Fruit fly (Drosophila melanogaster): ENCODE results near the gene EloA.

Gene EloA

dm6 chr3R:23295360-23295772, 44.0 kb downstream of the EloA start (continued):
- TF ChIP-seq cad (GFP tag; optimal IDR thresholded peaks at IDR 0.05) (no peak), CG6854 (GFP tag; optimal IDR thresholded peaks at IDR 0.05) (peak; percentile 39), Eip74EF (GFP tag; optimal IDR thresholded peaks at IDR 0.05) (no peak), Kr (GFP tag; optimal IDR thresholded peaks at IDR 0.05) (no peak), H15 (GFP tag; IDR thresholded peaks at IDR 0.05) (0 out of 3 replicates have a peak, but pooled peaks have one; percentile 22), exex (tag; optimal IDR thresholded peaks at IDR 0.05) (peak; percentile 22), eyg (GFP tag; optimal IDR thresholded peaks at IDR 0.05) (no peak), her (GFP tag; optimal IDR thresholded peaks at IDR 0.05) (peak; percentile 39), CG10654 (GFP tag; optimal IDR thresholded peaks at IDR 0.05) (no peak), CG13624 (GFP tag; optimal IDR thresholded peaks at IDR 0.05) (no peak), CG12659 (GFP tag; optimal IDR thresholded peaks at IDR 0.05) (peak; percentile 30), br (optimal IDR thresholded peaks at IDR 0.05) (no peak), MBD-R2 (GFP tag; IDR thresholded peaks at IDR 0.05) (no peak), crol (GFP tag; IDR thresholded peaks at IDR 0.05) (no peak), kay (GFP tag; optimal IDR thresholded peaks at IDR 0.05) (no peak), ranshi (GFP tag; IDR thresholded peaks at IDR 0.05) (0 out of 2 replicates have a peak, but pooled peaks have one; percentile 18), CG12942 (GFP tag; optimal IDR thresholded peaks at IDR 0.05) (no peak), CG11085 (GFP tag; IDR thresholded peaks at IDR 0.05) (no peak), vnd (GFP tag; IDR thresholded peaks at IDR 0.05; ENCODE audit: partially characterized antibody) (no peak), CG1024 (GFP tag; IDR thresholded peaks at IDR 0.05) (no peak), rib (GFP tag; IDR thresholded peaks at IDR 0.05) (peak; percentile 76; the same call in 1 of the 2 replicates), CG31365 (tag; optimal IDR thresholded peaks at IDR 0.05) (no peak), CG15479 (GFP tag; optimal IDR thresholded peaks at IDR 0.05) (peak; percentile 63), Taf1 (GFP tag; IDR thresholded peaks at IDR 0.05) (no peak), CG5245 (GFP tag; optimal IDR thresholded peaks at IDR 0.05) (no peak), ATbp (GFP tag; optimal IDR thresholded peaks at IDR 0.05) (no peak), CG5953 (GFP tag; IDR thresholded peaks at IDR 0.05) (no peak), caup (GFP tag; optimal IDR thresholded peaks at IDR 0.05; ENCODE audit: severe bottlenecking) (peak; percentile 43), lov (optimal IDR thresholded peaks at IDR 0.05) (no peak), lov (GFP tag; IDR thresholded peaks at IDR 0.05) (0 out of 3 replicates have a peak, but pooled peaks have one; percentile 61), CG18599 (GFP tag; optimal IDR thresholded peaks at IDR 0.05) (peak; percentile 15), bowl (GFP tag; IDR thresholded peaks at IDR 0.05) (peak; percentile 42; the same call in 1 of the 2 replicates), CHES-1-like (GFP tag; optimal IDR thresholded peaks at IDR 0.05) (no peak), emc (GFP tag; optimal IDR thresholded peaks at IDR 0.05) (no peak), Oaz (GFP tag; IDR thresholded peaks at IDR 0.05) (no peak), CG31441 (GFP tag; IDR thresholded peaks at IDR 0.05) (no peak), CG7745 (tag; optimal IDR thresholded peaks at IDR 0.05) (no peak), Dp (GFP tag; optimal IDR thresholded peaks at IDR 0.05) (no peak), maf-S (GFP tag; optimal IDR thresholded peaks at IDR 0.05) (no peak), CG5180 (GFP tag; optimal IDR thresholded peaks at IDR 0.05) (peak; percentile 68), amos (GFP tag; IDR thresholded peaks at IDR 0.05; ENCODE audit: partially characterized antibody) (peak; percentile 32; the same call in 1 of the 2 replicates), psq (GFP tag; optimal IDR thresholded peaks at IDR 0.05) (no peak), Gug (GFP tag; IDR thresholded peaks at IDR 0.05) (no peak), mam (GFP tag; optimal IDR thresholded peaks at IDR 0.05) (no peak), chn (GFP tag; optimal IDR thresholded peaks at IDR 0.05) (peak; percentile 3), Xbp1 (GFP tag; optimal IDR thresholded peaks at IDR 0.05) (no peak), scrt (GFP tag; optimal IDR thresholded peaks at IDR 0.05) (peak; percentile 30), Ets97D (GFP tag; optimal IDR thresholded peaks at IDR 0.05) (no peak), trem (tag; optimal IDR thresholded peaks at IDR 0.05) (peak; percentile 25), klu (GFP tag; IDR thresholded peaks at IDR 0.05) (no peak), Xrp1 (GFP tag; IDR thresholded peaks at IDR 0.05) (peak; percentile 30; the same call in 1 of the 2 replicates), hbn (GFP tag; IDR thresholded peaks at IDR 0.05; ENCODE audit: partially characterized antibody) (no peak)
